Worm (Caenorhabditis elegans) whole organism, L4/young adult: ENCODE measurements around the gene nhr-255.

Experiments used
- W03F9.2 ChIP-seq: fragments of 150-350 bp; optimal IDR thresholded peaks from 2 replicates; lab custom pipeline; 2014; ENCODE audit warnings: missing biosample characterization, missing genetic modification characterization
- dao-5 ChIP-seq: sonication (generic microtip); optimal IDR thresholded peaks from 2 replicates; lab custom pipeline; 2016; ENCODE audit warnings: missing genotype, missing genetic modification characterization, moderate library complexity, missing compliant biosample characterization
- him-1 ChIP-seq: sonication (generic microtip); optimal IDR thresholded peaks from 2 replicates; lab custom pipeline; 2016; ENCODE audit warnings: missing genotype, missing genetic modification reagents, missing genetic modification characterization, missing compliant biosample characterization

ce11 chrX:15709594-15709993 is 32.8 kb upstream of the nhr-255 start:
- TF ChIP-seq W03F9.2 (tag; lab: Kevin White, UChicago), result no peak
- no peak for TF ChIP-seq him-1 (tag; lab: Kevin White, UChicago)
- TF ChIP-seq dao-5 (tag; lab: Kevin White, UChicago), result no peak
